Worm (Caenorhabditis elegans) whole organism, dauer: ENCODE data around the gene idpp-9.

ENCODE experiments used
- unc-62 ChIP-seq: sonication (generic microtip); optimal IDR thresholded peaks from 2 replicates; lab custom pipeline; 2017; ENCODE audit warnings: missing biosample characterization, missing genetic modification reagents, missing genetic modification characterization

Gene idpp-9

DNA sequence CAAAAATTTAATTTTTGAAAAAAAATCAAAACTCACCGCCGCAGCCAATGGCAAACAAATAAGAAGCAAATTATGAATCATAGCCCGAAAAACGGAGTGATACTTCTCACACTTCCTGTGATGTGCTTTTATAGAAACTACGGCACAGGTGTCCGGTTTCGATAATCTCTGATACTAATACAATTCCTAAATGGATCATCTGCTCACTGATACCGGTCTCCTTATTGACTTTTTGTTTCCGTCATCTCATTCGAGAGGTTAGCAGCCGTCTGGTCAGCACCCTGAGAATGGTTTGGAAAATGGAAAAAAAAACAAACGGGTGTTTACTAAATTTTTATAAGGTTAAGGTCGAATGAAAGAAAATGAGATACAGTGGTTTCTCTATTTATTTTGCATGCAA is at the start of gene idpp-9:
idpp-9 (minus strand) TSS at position 101 of the 400 bp plus-strand sequence.
- TF ChIP-seq unc-62 (GFP tag; lab: Kevin White, UChicago): no peak

DNA sequence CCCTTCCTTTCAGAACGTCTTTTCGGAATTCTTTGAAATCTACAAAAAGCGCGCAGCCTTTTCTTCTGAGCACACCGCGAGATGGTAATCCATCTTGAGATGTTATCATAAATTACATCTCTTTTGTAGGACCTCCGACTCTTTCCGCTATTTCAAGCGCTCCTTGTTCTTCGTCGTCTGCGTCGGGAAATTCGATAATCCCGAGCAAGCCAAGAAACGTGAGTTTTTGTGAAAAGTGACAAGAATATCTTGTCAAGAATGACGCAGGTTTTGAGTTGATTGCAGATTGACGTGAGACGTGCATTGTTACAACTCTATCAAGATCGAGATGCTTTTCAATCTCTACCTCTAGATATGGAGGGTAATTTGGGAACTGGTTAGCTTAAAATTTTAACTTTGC is 44.7 kb upstream of the idpp-9 start:
- no peak for TF ChIP-seq unc-62 (GFP tag; lab: Kevin White, UChicago)

DNA sequence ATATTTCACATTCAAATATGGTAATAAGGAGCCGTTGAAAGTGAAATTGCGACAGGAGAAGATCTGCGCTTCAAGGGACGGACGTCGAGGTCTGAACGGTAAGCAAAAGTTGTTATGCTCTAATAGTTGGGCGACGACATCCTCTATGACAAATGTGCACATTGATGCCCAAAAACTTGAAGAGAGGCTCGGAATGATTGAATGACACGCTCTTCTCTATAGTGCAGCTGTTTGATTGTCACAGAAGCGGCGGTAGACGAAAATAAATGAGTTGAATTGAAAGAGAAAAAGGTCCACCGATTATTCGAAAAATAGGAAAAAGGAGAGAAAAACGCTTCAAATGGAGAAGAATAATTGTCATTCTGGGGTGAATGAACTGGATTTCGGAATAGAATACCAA is 43.6 kb upstream of the idpp-9 start:
- no peak for TF ChIP-seq unc-62 (GFP tag; lab: Kevin White, UChicago)

DNA sequence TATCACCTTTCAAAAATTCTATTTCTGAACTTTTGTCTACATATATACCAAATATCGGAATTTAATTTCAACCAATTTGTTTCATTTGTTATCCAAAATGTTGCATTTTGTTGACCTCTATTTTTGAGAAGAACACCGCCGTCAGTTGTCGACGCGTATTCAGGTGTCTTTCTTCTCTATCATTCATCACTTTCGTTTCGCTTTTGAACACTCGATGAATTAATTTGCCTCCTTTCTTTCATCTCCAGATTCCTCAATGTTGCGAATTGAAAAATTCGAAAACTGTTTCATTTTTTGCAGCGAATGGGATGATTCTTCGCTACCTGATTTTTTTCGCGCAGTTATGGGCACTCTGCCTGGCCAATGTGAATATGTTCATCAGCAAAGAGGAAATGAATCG is 42.6 kb upstream of the idpp-9 start, which contains the start of gene lin-18:
lin-18 (plus strand) TSS at position 301 of the 400 bp plus-strand sequence.
- no peak for TF ChIP-seq unc-62 (GFP tag; lab: Kevin White, UChicago)

DNA sequence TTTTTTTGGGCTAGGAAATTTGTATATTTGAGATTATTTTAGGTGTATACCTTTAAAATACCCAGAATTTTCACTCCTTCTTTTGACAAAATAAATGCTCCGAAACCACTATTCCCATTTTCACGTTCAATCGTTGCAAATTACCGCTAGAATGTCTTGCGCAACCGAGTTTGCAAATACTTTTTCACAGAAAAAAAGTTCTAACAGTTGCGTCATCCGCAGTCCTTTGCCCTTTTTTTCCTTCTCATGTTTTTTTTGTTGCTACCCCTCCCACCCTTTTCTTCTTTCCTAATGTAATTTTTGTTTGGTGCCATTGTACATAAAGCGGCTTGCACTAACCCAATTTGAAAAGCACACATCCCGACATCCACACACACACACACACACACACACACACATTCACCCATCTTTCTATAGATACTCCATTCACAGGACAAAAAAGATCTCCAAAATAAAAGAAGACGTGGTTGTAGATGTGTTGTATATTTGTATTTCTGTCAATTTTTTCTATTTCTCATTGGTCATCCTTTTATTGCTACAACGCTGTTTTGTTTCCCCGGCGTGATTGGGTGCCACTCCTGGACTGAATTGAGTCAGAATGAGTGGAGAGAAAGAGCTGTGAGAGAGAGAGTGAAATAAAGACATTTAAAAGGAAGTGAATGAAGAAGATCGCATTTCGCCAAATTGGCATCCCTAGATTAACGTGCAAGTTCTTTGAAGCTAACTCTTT is 42.0 kb upstream of the idpp-9 start:
- no peak for TF ChIP-seq unc-62 (GFP tag; lab: Kevin White, UChicago)

DNA sequence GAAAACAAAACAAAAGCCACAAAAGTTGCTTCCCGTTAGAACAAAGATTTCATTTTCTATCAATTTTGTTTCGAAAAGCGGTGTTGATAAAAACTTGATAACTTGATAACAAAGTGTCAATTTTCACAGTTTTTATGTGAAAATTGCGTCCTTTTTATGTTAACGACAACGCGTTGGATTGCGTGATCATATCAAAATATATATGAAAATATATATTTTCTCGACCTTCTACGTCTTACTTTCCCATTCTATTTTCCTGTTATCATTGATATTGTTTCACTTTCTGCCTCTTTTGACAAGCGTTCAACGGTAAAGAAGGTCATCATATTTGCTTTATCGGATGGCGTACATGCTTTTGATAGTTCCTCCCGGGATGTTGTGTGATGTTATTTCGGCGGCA is 37.1 kb upstream of the idpp-9 start:
- TF ChIP-seq unc-62 (GFP tag; lab: Kevin White, UChicago): no peak

DNA sequence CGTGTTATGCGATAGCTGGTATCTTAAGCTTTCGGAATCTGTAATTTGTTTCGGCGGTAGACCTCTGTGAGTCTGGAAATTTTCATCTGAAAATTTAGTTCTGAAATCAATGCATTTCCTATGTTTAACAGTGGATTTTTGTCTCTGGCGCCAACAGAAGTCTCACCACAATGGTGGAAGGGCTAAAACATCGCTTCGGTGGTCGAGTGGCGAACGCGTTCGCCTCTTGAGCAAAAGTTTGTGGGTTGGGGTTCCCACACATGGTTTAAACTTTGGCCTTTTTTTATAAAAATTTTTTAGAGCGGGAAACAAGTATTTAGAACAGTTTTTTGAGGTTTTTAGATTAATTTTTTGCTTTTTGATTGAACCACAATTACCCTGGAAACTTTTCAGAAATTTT is 34.1 kb upstream of the idpp-9 start:
- TF ChIP-seq unc-62 (GFP tag; lab: Kevin White, UChicago): no peak

DNA sequence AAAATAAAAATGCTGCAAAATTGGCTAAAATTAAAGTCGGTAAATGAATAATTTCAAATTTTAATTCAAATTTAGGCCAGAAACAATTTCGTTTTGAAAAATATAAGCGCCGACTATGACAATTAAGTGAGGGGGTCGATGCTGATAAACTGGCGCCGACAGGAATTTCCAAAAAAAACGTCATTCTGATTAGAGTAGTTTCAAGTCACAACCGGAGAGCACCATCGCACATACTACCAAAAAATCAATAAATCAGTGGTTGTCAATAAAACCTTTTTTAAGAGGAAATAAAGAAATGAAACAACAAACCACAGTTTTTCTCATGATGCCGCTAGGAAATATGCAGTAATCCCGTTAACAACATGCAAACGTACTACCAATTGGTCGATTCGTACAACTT is 33.4 kb upstream of the idpp-9 start:
- TF ChIP-seq unc-62 (GFP tag; lab: Kevin White, UChicago): no peak

DNA sequence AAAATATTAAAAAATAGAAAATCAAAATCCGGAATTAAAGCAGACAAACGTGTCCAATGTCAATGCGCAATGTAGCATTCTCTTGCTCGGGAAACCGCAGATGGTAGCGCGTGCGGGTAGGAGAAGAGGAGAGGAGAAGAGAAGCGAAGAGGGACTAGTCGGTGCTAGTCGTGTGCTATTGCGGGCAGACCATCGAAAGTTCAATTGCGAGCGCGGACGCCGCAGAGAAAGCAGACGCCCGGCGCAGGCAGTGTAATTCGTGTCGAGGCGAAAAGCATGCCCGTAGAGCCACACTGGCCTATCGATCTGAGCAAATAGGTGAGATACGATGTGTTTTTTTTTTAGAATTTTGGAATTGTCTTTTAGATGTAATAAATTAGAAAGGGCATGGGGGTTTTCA is 30.0 kb upstream of the idpp-9 start:
- TF ChIP-seq unc-62 (GFP tag; lab: Kevin White, UChicago): no peak

DNA sequence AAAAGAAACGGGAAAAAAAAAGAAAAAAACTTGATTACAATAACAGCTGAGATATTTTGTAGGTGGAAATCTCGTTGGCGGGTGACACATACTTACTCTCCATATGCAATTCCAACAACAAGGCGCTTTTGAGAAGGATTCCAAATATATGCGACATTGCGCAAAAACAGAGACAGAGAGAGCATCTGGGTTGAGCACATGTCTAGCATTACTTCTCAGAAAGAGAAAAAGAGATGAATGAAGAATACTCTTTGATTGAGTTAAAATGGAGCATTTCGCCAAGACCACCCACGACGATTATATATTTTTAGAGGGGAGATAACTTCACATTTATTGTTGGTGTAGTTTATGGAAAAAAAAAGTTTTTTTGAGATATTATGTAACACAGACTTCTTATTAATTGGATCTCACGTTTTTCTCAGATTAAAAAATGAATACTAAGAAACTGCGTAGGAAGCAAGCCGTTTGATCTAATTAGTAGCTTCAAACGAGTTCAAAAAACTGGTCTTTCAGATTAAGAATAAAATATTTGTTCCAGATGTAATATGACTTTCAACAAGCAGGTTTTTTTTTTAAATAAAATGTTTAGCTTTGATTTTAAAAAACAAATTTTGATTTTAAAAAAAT is 29.4 kb upstream of the idpp-9 start:
- no peak for TF ChIP-seq unc-62 (GFP tag; lab: Kevin White, UChicago)

DNA sequence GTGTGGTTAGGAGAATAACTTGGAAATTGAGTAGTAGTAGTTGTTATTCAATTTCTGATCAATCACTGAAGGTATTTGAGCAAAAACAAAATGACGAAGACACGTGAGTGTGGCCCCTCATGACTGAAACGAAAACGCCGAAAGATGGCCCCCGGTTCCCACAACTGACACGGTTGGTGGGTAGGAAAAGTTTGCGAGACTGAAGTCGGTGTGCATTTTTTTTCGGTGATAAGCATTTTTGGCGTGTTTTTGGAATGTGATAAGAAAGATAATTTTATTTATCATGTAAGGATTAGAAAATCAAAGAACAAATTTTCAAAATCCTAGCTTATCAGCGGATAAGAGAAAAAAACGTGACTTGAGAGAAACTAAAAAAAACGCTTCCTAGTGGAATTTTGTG is 28.4 kb upstream of the idpp-9 start:
- TF ChIP-seq unc-62 (GFP tag; lab: Kevin White, UChicago): no peak

DNA sequence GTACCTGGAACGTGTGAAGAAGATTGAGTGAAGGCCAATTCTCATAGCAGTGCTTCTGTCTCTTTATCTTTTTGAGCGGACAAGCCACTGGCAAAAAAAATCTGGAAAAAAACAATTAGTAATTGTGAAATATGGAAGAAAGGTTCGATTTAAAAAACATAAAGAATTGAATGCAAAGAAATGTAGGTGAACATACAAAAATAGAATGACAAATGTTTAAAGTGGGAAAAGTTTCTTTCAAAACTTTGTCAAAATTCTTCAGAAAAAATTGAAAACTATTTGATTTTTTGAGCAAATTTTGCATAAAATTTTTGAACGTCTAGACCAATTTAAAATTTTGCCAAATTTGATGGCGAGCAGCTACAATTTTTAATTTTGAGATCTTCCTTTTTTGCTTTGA is 27.6 kb upstream of the idpp-9 start, which contains the start of gene ptp-4A2:
ptp-4A2 (minus strand) TSS at position 101 of the 400 bp plus-strand sequence.
- no peak for TF ChIP-seq unc-62 (GFP tag; lab: Kevin White, UChicago)

DNA sequence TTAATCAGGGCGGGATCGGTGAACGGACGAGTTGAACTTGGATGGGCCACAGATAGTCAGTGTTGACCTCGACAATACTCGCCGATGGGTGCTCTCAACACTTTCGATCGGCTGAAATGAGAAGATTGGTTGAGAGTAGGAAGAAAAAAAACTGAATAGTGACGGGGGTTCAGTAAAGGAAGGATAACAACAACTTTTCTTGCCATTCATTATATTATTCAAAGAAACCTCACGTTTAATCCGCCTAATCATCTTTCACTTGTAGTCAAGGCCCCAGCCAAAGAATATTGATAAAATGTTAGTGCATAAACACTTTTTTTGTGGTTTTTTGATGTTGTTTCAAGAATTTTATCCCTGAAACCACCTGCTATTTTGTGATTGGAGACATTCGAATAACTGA is 26.6 kb upstream of the idpp-9 start, which contains the start of gene T19D2.13:
T19D2.13 (minus strand) TSS at position 101 of the 400 bp plus-strand sequence.
- no peak for TF ChIP-seq unc-62 (GFP tag; lab: Kevin White, UChicago)

DNA sequence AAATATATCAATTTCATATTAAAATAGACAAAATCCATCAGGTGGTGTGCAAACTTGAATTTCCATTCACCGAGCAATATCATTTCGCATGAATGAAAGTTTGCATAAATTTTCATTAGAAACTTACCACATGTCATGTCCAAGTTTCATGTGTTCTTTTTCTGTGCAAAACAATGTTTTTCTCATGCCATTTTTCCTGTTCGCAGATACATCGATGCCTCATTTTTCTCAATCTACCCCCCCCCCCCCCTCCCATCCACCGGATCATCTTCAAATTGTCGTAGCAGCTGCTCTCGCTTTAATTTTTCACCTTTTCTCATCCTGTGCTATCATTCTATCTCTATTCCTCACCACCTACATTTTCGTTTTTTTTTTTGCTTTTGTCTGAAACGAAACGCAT is 23.3 kb upstream of the idpp-9 start, which contains the start of gene T19D2.3:
T19D2.3 (plus strand) TSS at position 301 of the 400 bp plus-strand sequence.
- TF ChIP-seq unc-62 (GFP tag; lab: Kevin White, UChicago): no peak

DNA sequence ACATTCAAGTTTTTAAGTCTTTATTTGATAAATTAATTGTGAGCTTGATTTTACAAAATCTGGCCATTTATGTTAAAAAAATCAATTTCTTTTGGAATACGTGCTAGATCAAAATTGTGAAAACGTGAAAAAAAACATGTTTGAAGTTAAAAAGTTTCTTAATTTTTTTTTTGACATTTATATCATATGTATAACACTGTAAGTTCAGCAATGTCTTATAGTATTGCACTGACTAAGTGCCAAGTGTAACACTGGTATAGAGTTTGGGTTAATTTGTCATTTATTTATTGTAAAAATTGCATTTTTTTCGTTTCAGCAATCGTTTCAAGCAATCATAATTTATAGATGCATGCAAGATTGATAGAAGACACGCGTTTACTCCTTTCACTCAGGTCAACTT is 22.2 kb upstream of the idpp-9 start:
- TF ChIP-seq unc-62 (GFP tag; lab: Kevin White, UChicago): no peak

DNA sequence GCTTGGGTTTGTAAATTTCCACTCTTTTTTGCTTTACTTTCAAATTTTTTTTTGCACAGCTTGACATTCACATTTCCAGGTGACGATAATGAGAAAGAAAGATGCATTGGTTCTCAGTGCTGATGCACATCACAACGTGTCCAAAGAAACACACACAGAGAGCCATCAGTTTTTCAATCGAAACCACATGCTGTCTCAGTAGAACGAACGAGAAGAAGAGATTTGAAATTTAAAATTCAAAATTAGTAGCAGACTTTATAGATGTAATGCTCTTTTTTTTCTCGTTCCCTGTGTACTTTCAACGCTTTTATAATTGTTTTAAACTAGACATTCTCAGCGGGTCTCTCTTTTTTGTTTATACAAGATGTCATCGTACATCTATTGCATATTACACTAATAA is 21.8 kb upstream of the idpp-9 start:
- TF ChIP-seq unc-62 (GFP tag; lab: Kevin White, UChicago): no peak

DNA sequence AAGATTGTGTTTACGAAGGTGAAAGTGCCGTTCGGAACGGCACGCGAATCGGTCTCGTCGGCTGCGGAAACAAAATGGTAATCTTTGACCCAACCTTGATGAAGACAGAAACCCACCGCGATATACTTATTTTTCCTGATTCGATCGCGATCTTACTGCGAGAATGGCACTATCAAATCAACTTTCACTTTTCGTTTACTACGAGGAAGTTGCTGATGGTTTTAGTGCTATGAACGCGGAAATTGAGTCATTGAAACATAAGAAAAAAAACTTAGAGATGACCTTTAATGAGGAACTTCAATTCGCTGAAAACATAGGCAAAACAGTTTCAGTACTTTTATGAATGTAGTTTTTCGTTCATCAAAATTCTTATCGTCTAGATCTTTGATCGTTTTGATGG is 17.0 kb upstream of the idpp-9 start:
- no peak for TF ChIP-seq unc-62 (GFP tag; lab: Kevin White, UChicago)
